Worm (Caenorhabditis elegans) whole organism, L3 larva: ENCODE results near the gene dpy-18.

Experiments
- ama-1 ChIP-seq: fragments of 150-350 bp; optimal IDR thresholded peaks from 2 replicates; lab custom pipeline; 2018
- ceh-28 ChIP-seq: fragments of 150-350 bp; optimal IDR thresholded peaks from 2 replicates; lab custom pipeline; 2014; ENCODE audit warnings: missing biosample characterization, missing genetic modification reagents, missing genetic modification characterization
- egl-27 ChIP-seq: sonication (generic microtip); optimal IDR thresholded peaks from 4 replicates; lab custom pipeline; 2017; ENCODE audit warnings: missing biosample characterization, missing genetic modification reagents, missing genetic modification characterization
- elt-3 ChIP-seq, 3 experiments: fragments of 150-350 bp in 1 of 3; sonication (generic microtip) in 2 of 3; optimal IDR thresholded peaks; 2 replicates in 2 of 3; 4 replicates in 1 of 3; lab custom pipeline; 2014 to 2017; ENCODE audit warnings: missing biosample characterization in 3 of 3, missing genetic modification characterization in 3 of 3
- fos-1 ChIP-seq: fragments of 150-350 bp; optimal IDR thresholded peaks from 2 replicates; lab custom pipeline; 2014; ENCODE audit warnings: missing biosample characterization, missing genetic modification characterization
- nhr-11 ChIP-seq: fragments of 150-350 bp; optimal IDR thresholded peaks from 2 replicates; lab custom pipeline; 2014; ENCODE audit warnings: missing biosample characterization, missing genetic modification characterization
- nhr-28 ChIP-seq: fragments of 150-350 bp; optimal IDR thresholded peaks from 2 replicates; lab custom pipeline; 2014; ENCODE audit warnings: missing biosample characterization, missing genetic modification characterization
- pha-4 ChIP-seq: fragments of 150-350 bp; optimal IDR thresholded peaks from 2 replicates; lab custom pipeline; 2014; ENCODE audit warnings: missing biosample characterization, missing genetic modification reagents, missing genetic modification characterization
- skn-1 ChIP-seq: fragments of 150-350 bp; optimal IDR thresholded peaks from 2 replicates; lab custom pipeline; 2014; ENCODE audit warnings: missing biosample characterization, missing genetic modification characterization
- tbx-2 ChIP-seq: sonication (generic microtip); optimal IDR thresholded peaks from 2 replicates; lab custom pipeline; 2016; ENCODE audit warnings: mild to moderate bottlenecking, missing genetic modification characterization, missing compliant biosample characterization
- unc-62 ChIP-seq: fragments of 150-350 bp; sonication (generic microtip); optimal IDR thresholded peaks from 4 replicates; lab custom pipeline; 2014; ENCODE audit warnings: missing biosample characterization, missing genetic modification reagents, missing genetic modification characterization

DNA sequence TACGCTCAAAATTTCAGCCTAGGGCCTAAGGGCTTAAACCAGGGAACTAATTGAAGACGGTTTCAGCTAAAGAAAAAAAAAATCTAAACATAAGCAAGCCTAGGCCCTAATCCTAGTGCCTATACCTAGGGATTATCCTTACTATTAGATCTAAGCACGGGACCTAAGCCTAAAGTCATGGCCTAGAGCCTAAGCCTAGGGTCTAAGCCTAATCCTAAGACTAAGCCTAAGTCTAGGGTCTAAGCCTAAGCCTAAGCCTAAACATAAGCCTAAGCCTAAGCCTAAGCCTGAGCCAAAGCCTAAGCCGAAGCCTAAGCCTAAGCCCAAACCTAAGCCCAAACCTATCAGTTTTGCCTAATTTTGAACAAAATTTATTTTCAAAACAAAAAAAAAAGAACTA lies 15.0 kb upstream of the dpy-18 start:
- TF ChIP-seq egl-27, result no peak
- no peak for TF ChIP-seq elt-3 (tag; optimal IDR thresholded peaks at IDR 0.05; lab: Kevin White, UChicago)
- no peak for TF ChIP-seq fos-1 (tag; lab: Kevin White, UChicago)
- no peak for TF ChIP-seq tbx-2
- TF ChIP-seq ceh-28 (tag; lab: Kevin White, UChicago), result no peak
- no peak for TF ChIP-seq ama-1
- no peak for TF ChIP-seq skn-1 (tag; lab: Kevin White, UChicago)
- no peak for TF ChIP-seq nhr-28 (tag; lab: Kevin White, UChicago)
- TF ChIP-seq unc-62, result no peak
- no peak for TF ChIP-seq pha-4 (tag; lab: Kevin White, UChicago)
- no peak for TF ChIP-seq nhr-11 (tag; lab: Kevin White, UChicago)
